Worm (Caenorhabditis elegans): Measurements from ENCODE around the gene chil-12.

DNA sequence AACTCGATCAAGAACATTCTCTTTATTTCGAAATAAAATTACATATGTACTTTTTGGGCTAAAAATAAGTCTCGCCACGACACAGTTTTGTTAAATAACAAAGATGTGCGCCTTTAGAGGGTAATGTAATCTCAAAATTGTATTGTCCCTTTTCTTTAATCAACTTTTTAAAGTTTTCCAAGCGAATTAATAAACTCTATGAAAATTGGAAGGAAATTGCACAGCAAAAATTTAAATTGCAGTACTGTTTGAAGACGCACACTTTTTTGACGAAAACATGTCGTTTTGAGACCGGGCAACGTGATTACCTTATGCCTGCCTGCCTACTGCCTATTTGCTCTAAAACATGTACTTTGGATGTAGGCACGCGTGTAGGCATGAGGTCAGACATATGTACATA, 49.4 kb upstream of the chil-12 start:
- TF ChIP-seq pha-4 (tag; optimal IDR thresholded peaks at IDR 0.05) (no peak), lsy-2 (tag; optimal IDR thresholded peaks at IDR 0.05) (no peak), drap-1 (GFP tag; optimal IDR thresholded peaks at IDR 0.05) (no peak), snpc-4 (tag; optimal IDR thresholded peaks at IDR 0.05) (no peak)
